Worm (Caenorhabditis elegans) whole organism, L4 larva: ENCODE data around the gene hsp-4.
A peak's percentile ranks its signal among the peaks of the same experiment; 100 is the strongest.

Experiments
- D1046.2 ChIP-seq: fragments of 200-800 bp; sonication (Bioruptor generic); IDR thresholded peaks from 2 replicates; pipeline ENCODE4 v1.3.6; 2022; ENCODE audit warnings: missing genetic modification characterization, missing compliant biosample characterization
- F37D6.2 ChIP-seq: sonication (generic microtip); optimal IDR thresholded peaks from 2 replicates; lab custom pipeline; 2016; ENCODE audit warnings: mild to moderate bottlenecking, missing genetic modification characterization, missing compliant biosample characterization
- F44E2.7 ChIP-seq: fragments of 200-800 bp; sonication (Bioruptor generic); IDR thresholded peaks from 2 replicates; pipeline ENCODE4 v2.1.2; 2022; ENCODE audit warnings: missing genetic modification characterization, missing compliant biosample characterization
- F49E8.2 ChIP-seq: sonication (generic microtip); optimal IDR thresholded peaks from 2 replicates; lab custom pipeline; 2016; ENCODE audit warnings: missing compliant biosample characterization, mild to moderate bottlenecking, missing genetic modification characterization, borderline replicate concordance
- R02D3.7 ChIP-seq: fragments of 150-350 bp; sonication (generic microtip); optimal IDR thresholded peaks from 3 replicates; lab custom pipeline; 2014; ENCODE audit warnings: missing biosample characterization, missing genetic modification characterization
- Y105C5A.15 ChIP-seq: fragments of 200-800 bp; sonication (Bioruptor generic); IDR thresholded peaks from 2 replicates; pipeline ENCODE4 v1.3.6; 2022; ENCODE audit warnings: missing genetic modification characterization, missing compliant biosample characterization
- ZK337.2 ChIP-seq: fragments of 200-800 bp; sonication (Bioruptor generic); IDR thresholded peaks from 2 replicates; pipeline ENCODE4 v1.3.6; 2022; ENCODE audit warnings: missing genetic modification reagents, missing genetic modification characterization, missing compliant biosample characterization
- ZK546.5 ChIP-seq, 2 experiments: sonication (generic microtip); optimal IDR thresholded peaks; 2 replicates each; lab custom pipeline; 2017; ENCODE audit warnings: missing biosample characterization in 2 of 2, missing genetic modification characterization in 2 of 2
- aly-2 ChIP-seq: sonication (generic microtip); optimal IDR thresholded peaks from 2 replicates; lab custom pipeline; 2018; ENCODE audit warnings: missing biosample characterization, missing genetic modification characterization
- arid-1 ChIP-seq: fragments of 200-800 bp; sonication (Bioruptor generic); conservative IDR thresholded peaks from 2 replicates; pipeline ENCODE4 v1.3.6; 2022; ENCODE audit warnings: missing genetic modification reagents, missing genetic modification characterization, missing compliant biosample characterization
- attf-4 ChIP-seq: sonication (generic microtip); optimal IDR thresholded peaks from 3 replicates; lab custom pipeline; 2017; ENCODE audit warnings: missing biosample characterization, missing genetic modification characterization
- ceh-20 ChIP-seq: fragments of 200-800 bp; sonication (Bioruptor generic); IDR thresholded peaks from 2 replicates; pipeline ENCODE4 v1.3.6; 2022; ENCODE audit warnings: missing genetic modification reagents, missing genetic modification characterization, missing compliant biosample characterization
- ceh-28 ChIP-seq: fragments of 150-350 bp; optimal IDR thresholded peaks from 2 replicates; lab custom pipeline; 2014; ENCODE audit warnings: missing biosample characterization, missing genetic modification reagents, missing genetic modification characterization
- ceh-32 ChIP-seq: sonication (generic microtip); optimal IDR thresholded peaks from 2 replicates; lab custom pipeline; 2016; ENCODE audit warnings: mild to moderate bottlenecking, missing genetic modification characterization, missing compliant biosample characterization; ENCODE audit not compliant: poor library complexity
- ceh-62 ChIP-seq: sonication (generic microtip); optimal IDR thresholded peaks from 2 replicates; lab custom pipeline; 2017; ENCODE audit warnings: missing biosample characterization, missing genetic modification characterization
- ceh-82 ChIP-seq: sonication (generic microtip); optimal IDR thresholded peaks from 2 replicates; lab custom pipeline; 2017; ENCODE audit warnings: missing biosample characterization, missing genetic modification characterization
- ces-1 ChIP-seq: fragments of 150-350 bp; sonication (generic microtip); optimal IDR thresholded peaks from 4 replicates; lab custom pipeline; 2014; ENCODE audit warnings: missing biosample characterization, missing genetic modification reagents, missing genetic modification characterization
- ctbp-1 ChIP-seq: fragments of 200-800 bp; sonication (Bioruptor generic); IDR thresholded peaks from 2 replicates; pipeline ENCODE4 v1.3.6; 2022; ENCODE audit warnings: missing genetic modification reagents, missing genetic modification characterization, missing compliant biosample characterization
- dmd-6 ChIP-seq: fragments of 200-800 bp; sonication (Bioruptor generic); IDR thresholded peaks from 2 replicates; pipeline ENCODE4 v1.3.6; 2022; ENCODE audit warnings: missing genetic modification reagents, missing genetic modification characterization, missing compliant biosample characterization
- dmd-9 ChIP-seq: fragments of 200-800 bp; sonication (Bioruptor generic); IDR thresholded peaks from 2 replicates; pipeline ENCODE4 v1.3.6; 2022; ENCODE audit warnings: missing genetic modification reagents, missing genetic modification characterization, missing compliant biosample characterization
- dpl-1 ChIP-seq: fragments of 150-350 bp; optimal IDR thresholded peaks from 2 replicates; lab custom pipeline; 2014; ENCODE audit warnings: missing biosample characterization, missing genetic modification reagents, missing genetic modification characterization
- egl-27 ChIP-seq: sonication (generic microtip); optimal IDR thresholded peaks from 3 replicates; lab custom pipeline; 2017; ENCODE audit warnings: missing biosample characterization, missing genetic modification reagents, missing genetic modification characterization
- fos-1 ChIP-seq: fragments of 150-350 bp; optimal IDR thresholded peaks from 2 replicates; lab custom pipeline; 2014; ENCODE audit warnings: missing biosample characterization, missing genetic modification characterization
- hmg-1.1 ChIP-seq: fragments of 200-800 bp; sonication (Bioruptor generic); IDR thresholded peaks from 2 replicates; pipeline ENCODE4 v1.3.6; 2022; ENCODE audit warnings: missing genetic modification reagents, missing genetic modification characterization, missing compliant biosample characterization
- lin-29 ChIP-seq: fragments of 200-800 bp; sonication (Bioruptor generic); IDR thresholded peaks from 2 replicates; pipeline ENCODE4 v1.3.6; 2022; ENCODE audit warnings: missing genetic modification reagents, missing genetic modification characterization, missing compliant biosample characterization
- lin-38 ChIP-seq: fragments of 200-800 bp; sonication (Bioruptor generic); IDR thresholded peaks from 2 replicates; pipeline ENCODE4 v1.3.6; 2022; ENCODE audit warnings: missing genetic modification reagents, missing genetic modification characterization, missing compliant biosample characterization
- lir-3 ChIP-seq: sonication (generic microtip); optimal IDR thresholded peaks from 2 replicates; lab custom pipeline; 2016; ENCODE audit warnings: mild to moderate bottlenecking, missing genetic modification characterization, missing compliant biosample characterization
- lsy-2 ChIP-seq, 2 experiments: fragments of 150-350 bp in 1 of 2; sonication (generic microtip) in 1 of 2; optimal IDR thresholded peaks; 2 replicates each; lab custom pipeline; 2014 to 2017; ENCODE audit warnings: missing biosample characterization in 2 of 2, missing genetic modification characterization in 2 of 2
- madf-5 ChIP-seq, 2 experiments: fragments of 200-800 bp; sonication (Bioruptor generic); IDR thresholded peaks; 2 replicates each; pipeline ENCODE4 v1.3.6; 2022; ENCODE audit warnings: missing compliant biosample characterization in 2 of 2, missing genetic modification characterization in 2 of 2
- mdl-1 ChIP-seq, 2 experiments: fragments of 150-350 bp in 1 of 2; sonication (generic microtip) in 1 of 2; optimal IDR thresholded peaks; 2 replicates each; lab custom pipeline; 2014 to 2017; ENCODE audit warnings: missing biosample characterization in 2 of 2, missing genetic modification characterization in 2 of 2
- mdt-29 ChIP-seq: fragments of 200-800 bp; sonication (Bioruptor generic); IDR thresholded peaks from 2 replicates; pipeline ENCODE4 v1.3.6; 2022; ENCODE audit warnings: missing genetic modification reagents, missing genetic modification characterization, missing compliant biosample characterization
- mxl-2 ChIP-seq: fragments of 200-800 bp; sonication (Bioruptor generic); conservative IDR thresholded peaks from 2 replicates; pipeline ENCODE4 v1.3.6; 2022; ENCODE audit warnings: missing genetic modification reagents, missing genetic modification characterization, missing compliant biosample characterization
- nhr-10 ChIP-seq: fragments of 150-350 bp; optimal IDR thresholded peaks from 2 replicates; lab custom pipeline; 2014; ENCODE audit warnings: missing biosample characterization, missing genetic modification characterization
- nhr-102 ChIP-seq: sonication (generic microtip); optimal IDR thresholded peaks from 2 replicates; lab custom pipeline; 2016; ENCODE audit warnings: mild to moderate bottlenecking, missing genetic modification characterization, moderate library complexity, missing compliant biosample characterization
- nhr-237 ChIP-seq: sonication (generic microtip); optimal IDR thresholded peaks from 2 replicates; lab custom pipeline; 2017; ENCODE audit warnings: missing biosample characterization, missing genetic modification characterization
- nhr-41 ChIP-seq: fragments of 200-800 bp; sonication (Bioruptor generic); IDR thresholded peaks from 2 replicates; pipeline ENCODE4 v1.3.6; 2022; ENCODE audit warnings: missing genetic modification reagents, missing genetic modification characterization, missing compliant biosample characterization
- nhr-42 ChIP-seq: fragments of 200-800 bp; sonication (Bioruptor generic); IDR thresholded peaks from 2 replicates; pipeline ENCODE4 v1.3.6; 2022; ENCODE audit warnings: missing genetic modification characterization, missing compliant biosample characterization
- nhr-6 ChIP-seq: fragments of 150-350 bp; optimal IDR thresholded peaks from 2 replicates; lab custom pipeline; 2014; ENCODE audit warnings: missing biosample characterization, missing genetic modification characterization
- nhr-76 ChIP-seq: fragments of 150-350 bp; optimal IDR thresholded peaks from 2 replicates; lab custom pipeline; 2014; ENCODE audit warnings: missing biosample characterization, missing genetic modification characterization
- pha-4 ChIP-seq, 2 experiments: fragments of 150-350 bp in 1 of 2; fragments of 200-800 bp in 1 of 2; sonication (Bioruptor generic) in 1 of 2; IDR thresholded peaks in 1 of 2; optimal IDR thresholded peaks in 1 of 2; 2 replicates each; pipeline versions ENCODE4 v1.3.6 to Lab custom; 2014 to 2022; ENCODE audit warnings: missing genetic modification characterization in 2 of 2, missing genetic modification reagents in 2 of 2, missing biosample characterization in 1 of 2, missing compliant biosample characterization in 1 of 2
- php-3 ChIP-seq: fragments of 200-800 bp; sonication (Bioruptor generic); IDR thresholded peaks from 2 replicates; pipeline ENCODE4 v1.3.6; 2022; ENCODE audit warnings: missing genetic modification reagents, missing genetic modification characterization, missing compliant biosample characterization
- rbr-2 ChIP-seq: sonication (generic microtip); optimal IDR thresholded peaks from 2 replicates; lab custom pipeline; 2016; ENCODE audit warnings: missing genotype, missing genetic modification characterization, missing compliant biosample characterization
- saeg-2 ChIP-seq: fragments of 200-800 bp; sonication (Bioruptor generic); IDR thresholded peaks from 2 replicates; pipeline ENCODE4 v1.3.6; 2022; ENCODE audit warnings: missing genetic modification reagents, missing genetic modification characterization, missing compliant biosample characterization
- sdz-12 ChIP-seq: fragments of 200-800 bp; sonication (Bioruptor generic); optimal IDR thresholded peaks from 2 replicates; lab custom pipeline; 2018; ENCODE audit warnings: mild to moderate bottlenecking, missing genetic modification characterization, missing compliant biosample characterization
- set-16 ChIP-seq: fragments of 200-800 bp; sonication (Bioruptor generic); IDR thresholded peaks from 2 replicates; pipeline ENCODE4 v1.3.6; 2022; ENCODE audit warnings: missing genetic modification reagents, missing genetic modification characterization, missing compliant biosample characterization
- unc-62 ChIP-seq, 3 experiments: fragments of 150-350 bp in 1 of 3; sonication (generic microtip); optimal IDR thresholded peaks in 2 of 3; peaks in 1 of 3; 1 replicate in 1 of 3; 2 replicates in 2 of 3; lab custom pipeline; 2014 to 2017; ENCODE audit warnings: missing biosample characterization in 3 of 3, missing genetic modification characterization in 3 of 3, missing genetic modification reagents in 3 of 3, missing genotype in 1 of 3
- vab-7 ChIP-seq: fragments of 200-800 bp; sonication (Bioruptor generic); IDR thresholded peaks from 2 replicates; pipeline ENCODE4 v1.3.6; 2022; ENCODE audit warnings: missing genetic modification reagents, missing genetic modification characterization, missing compliant biosample characterization
- zfp-2 ChIP-seq: sonication (generic microtip); optimal IDR thresholded peaks from 2 replicates; lab custom pipeline; 2016; ENCODE audit warnings: mild to moderate bottlenecking, missing genetic modification characterization, missing compliant biosample characterization
- zip-11 ChIP-seq: fragments of 200-800 bp; sonication (Bioruptor generic); IDR thresholded peaks from 2 replicates; pipeline ENCODE4 v1.3.6; 2022; ENCODE audit warnings: missing genetic modification characterization, missing compliant biosample characterization
- zip-2 ChIP-seq: fragments of 150-350 bp; optimal IDR thresholded peaks from 2 replicates; lab custom pipeline; 2014; ENCODE audit warnings: missing biosample characterization, missing genetic modification characterization
- ztf-7 ChIP-seq: fragments of 150-350 bp; optimal IDR thresholded peaks from 2 replicates; lab custom pipeline; 2014; ENCODE audit warnings: missing biosample characterization, missing genetic modification characterization

The hsp-4 gene

ce11 chrII:7363990-7364455 lies 11.6 kb upstream of the hsp-4 start, which contains the start of gene msra-1 (continued):
- TF ChIP-seq pha-4 (GFP tag; IDR thresholded peaks at IDR 0.05; lab: Robert Waterston, UW) (no peak), pha-4 (tag; optimal IDR thresholded peaks at IDR 0.05; lab: Kevin White, UChicago) (no peak), dmd-9 (no peak), lin-38 (GFP tag; lab: Robert Waterston, UW) (no peak), aly-2 (tag; lab: Kevin White, UChicago) (no peak), set-16 (no peak), madf-5 (GFP tag; IDR thresholded peaks at IDR 0.05; lab: Robert Waterston, UW) (no peak), Y105C5A.15 (GFP tag; lab: Robert Waterston, UW) (no peak), ctbp-1 (GFP tag; lab: Robert Waterston, UW) (no peak), dpl-1 (GFP tag; lab: Kevin White, UChicago) (peak; percentile 28), lin-29 (no peak), nhr-237 (tag; lab: Kevin White, UChicago) (no peak), vab-7 (GFP tag; lab: Robert Waterston, UW) (no peak), ceh-28 (tag; lab: Kevin White, UChicago) (no peak), nhr-102 (tag; lab: Kevin White, UChicago) (no peak), F44E2.7 (no peak), ces-1 (GFP tag; lab: Kevin White, UChicago) (no peak), lir-3 (tag; lab: Kevin White, UChicago) (no peak), ceh-20 (GFP tag; lab: Robert Waterston, UW) (no peak), mdl-1 (tag; optimal IDR thresholded peaks at IDR 0.05; lab: Kevin White, UChicago) (peak in 1 of 2 experiments; percentile 66), ceh-32 (tag; lab: Kevin White, UChicago) (no peak), dmd-6 (GFP tag; lab: Robert Waterston, UW) (peak; percentile 85), attf-4 (tag; lab: Kevin White, UChicago) (no peak), ceh-62 (tag; lab: Kevin White, UChicago) (no peak), rbr-2 (tag; lab: Kevin White, UChicago) (no peak), F49E8.2 (no peak), egl-27 (tag; lab: Kevin White, UChicago) (no peak), ztf-7 (tag; lab: Kevin White, UChicago) (peak; percentile 1), zip-2 (tag; lab: Kevin White, UChicago) (no peak), lsy-2 (tag; optimal IDR thresholded peaks at IDR 0.05; lab: Kevin White, UChicago) (peak in 1 of 2 experiments; percentile 65), sdz-12 (GFP tag; lab: Kevin White, UChicago) (no peak), D1046.2 (no peak), fos-1 (tag; lab: Kevin White, UChicago) (no peak), hmg-1.1 (GFP tag; lab: Robert Waterston, UW) (peak; percentile 30; the same call in 1 of the 2 replicates), ZK337.2 (no peak), mxl-2 (no peak), nhr-10 (tag; lab: Kevin White, UChicago) (no peak), saeg-2 (GFP tag; lab: Robert Waterston, UW) (no peak), zip-11 (GFP tag; lab: Robert Waterston, UW) (no peak), zfp-2 (tag; lab: Kevin White, UChicago) (no peak), nhr-6 (no peak), nhr-41 (GFP tag; lab: Robert Waterston, UW) (no peak), F37D6.2 (tag; lab: Kevin White, UChicago) (no peak), nhr-76 (tag; lab: Kevin White, UChicago) (no peak), nhr-42 (GFP tag; lab: Robert Waterston, UW) (no peak), R02D3.7 (no peak), php-3 (GFP tag; lab: Robert Waterston, UW) (no peak; the same call in 1 of the 2 replicates), ceh-82 (tag; lab: Kevin White, UChicago) (no peak), ZK546.5 (tag; optimal IDR thresholded peaks at IDR 0.05; lab: Kevin White, UChicago) (no peak), arid-1 (no peak), unc-62 (GFP tag; optimal IDR thresholded peaks at IDR 0.05 in 1 of 2; lab: Kevin White, UChicago) (peak in 1 of 2 experiments; percentile 35), unc-62 (tag; optimal IDR thresholded peaks at IDR 0.05; lab: Kevin White, UChicago) (no peak), mdt-29 (no peak)
